Worm (Caenorhabditis elegans): ENCODE measurements around the gene K07B1.4.
A peak's percentile ranks its signal among the peaks of the same experiment; 100 is the strongest.

K07B1.4 gene

DNA sequence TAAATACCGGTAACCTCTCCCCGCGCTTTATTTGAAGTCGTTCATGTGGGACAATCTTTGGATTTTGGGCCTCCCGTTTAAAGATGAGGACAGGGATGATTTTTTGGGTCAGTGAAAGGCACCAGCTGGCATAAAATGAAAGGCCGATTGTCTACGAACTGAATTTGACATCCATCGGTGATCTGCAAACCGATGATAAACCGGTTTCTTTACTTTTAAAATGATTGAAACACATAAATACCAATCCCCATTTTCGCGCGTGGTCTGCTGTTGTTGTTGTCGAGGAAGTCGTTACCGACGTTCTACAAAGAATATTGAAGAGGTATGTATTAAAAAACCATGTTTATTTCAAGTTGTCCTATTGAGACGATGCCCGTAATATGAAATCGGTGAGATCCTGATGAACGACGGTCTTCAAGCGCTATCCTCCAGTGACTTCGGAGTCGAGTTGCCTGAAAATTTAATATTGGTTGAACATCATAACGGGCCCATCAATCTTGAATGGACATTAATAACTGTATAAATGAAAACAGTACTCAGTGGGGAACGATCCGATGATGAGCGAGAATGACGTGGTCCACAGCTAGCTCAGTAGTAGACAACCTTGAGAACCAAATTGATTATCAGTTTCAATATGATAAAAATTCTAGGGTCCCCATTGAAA lies 14.3 kb downstream of the K07B1.4 start (continued):
- TF ChIP-seq unc-62 (GFP tag; optimal IDR thresholded peaks at IDR 0.05 in 1 of 2) (peak in 1 of 2 experiments; percentile 91), unc-62 (tag; optimal IDR thresholded peaks at IDR 0.05) (no peak), aha-1 (tag) (peak; percentile 96), Y48G9A.11 (GFP tag; IDR thresholded peaks at IDR 0.05) (peak; percentile 75), ctbp-1 (GFP tag; IDR thresholded peaks at IDR 0.05) (peak; percentile 64), Y75B8A.6 (GFP tag; IDR thresholded peaks at IDR 0.05) (no peak), ceh-62 (tag; optimal IDR thresholded peaks at IDR 0.05) (no peak), egl-27 (tag; optimal IDR thresholded peaks at IDR 0.05) (no peak)

DNA sequence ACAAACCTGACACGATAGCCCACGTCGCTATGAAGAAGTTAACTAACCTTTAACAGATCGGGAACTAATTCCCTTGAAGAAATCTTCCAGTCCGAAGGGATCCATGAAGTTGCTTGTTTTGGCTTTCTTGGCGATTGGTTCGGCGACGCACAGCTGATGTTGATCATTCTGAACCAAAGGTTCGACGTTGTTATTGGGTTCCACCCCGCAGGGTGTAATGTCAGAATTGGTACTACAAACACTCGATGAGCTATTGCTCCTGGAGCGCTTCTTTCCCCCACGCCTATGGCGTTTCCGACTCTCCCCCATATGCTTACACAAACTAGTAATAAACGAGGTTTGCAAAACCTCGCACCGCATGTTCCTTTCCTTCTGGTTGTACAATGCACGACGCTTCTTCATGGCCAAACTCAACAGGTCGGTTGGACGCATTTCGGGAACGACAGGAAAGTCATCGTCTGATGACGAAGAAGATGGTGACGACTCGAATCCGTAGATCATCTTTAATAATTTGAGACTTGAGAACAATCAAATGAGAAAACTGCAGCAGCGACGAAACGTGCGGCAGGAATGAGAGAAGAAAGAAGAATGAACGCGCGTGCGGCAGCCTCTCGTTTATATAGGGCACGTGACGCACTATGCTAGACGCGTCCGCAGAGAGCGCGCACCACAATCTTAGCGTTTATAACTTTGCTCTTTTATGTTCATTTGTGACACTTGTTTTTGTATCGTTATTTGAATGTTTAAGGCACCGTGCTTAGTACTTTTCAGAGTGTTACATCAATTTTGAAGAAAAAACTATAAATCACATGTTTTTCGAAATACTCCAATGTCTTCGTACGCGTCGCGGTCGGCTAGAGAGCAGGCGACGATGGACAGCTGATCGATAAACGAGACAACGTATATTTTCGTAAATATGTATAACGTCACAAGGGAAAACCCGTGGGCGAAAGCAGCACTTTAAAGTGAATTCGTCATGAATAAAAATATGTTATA lies 15.2 kb downstream of the K07B1.4 start, which contains the start of gene tos-1:
tos-1 (minus strand) TSS at position 575 of the 996 bp plus-strand sequence.
- TF ChIP-seq duxl-1 (tag; optimal IDR thresholded peaks at IDR 0.05; ENCODE audit: poor library complexity) (peak; percentile 68), jun-1 (tag; optimal IDR thresholded peaks at IDR 0.05) (peak; percentile 94), T20F7.1 (GFP tag; optimal IDR thresholded peaks at IDR 0.05) (peak; percentile 97), dmd-8 (GFP tag; IDR thresholded peaks at IDR 0.05) (no peak), lir-3 (tag; optimal IDR thresholded peaks at IDR 0.05) (peak; percentile 51), spr-1 (tag; optimal IDR thresholded peaks at IDR 0.05) (peak; percentile 90), aly-2 (tag; optimal IDR thresholded peaks at IDR 0.05) (peak; percentile 49), ztf-11 (tag; optimal IDR thresholded peaks at IDR 0.05) (no peak), ceh-32 (tag; optimal IDR thresholded peaks at IDR 0.05; ENCODE audit: poor library complexity) (no peak), unc-39 (tag; optimal IDR thresholded peaks at IDR 0.05) (peak; percentile 63), R02D3.7 (tag; optimal IDR thresholded peaks at IDR 0.05) (no peak), sdz-12 (GFP tag; optimal IDR thresholded peaks at IDR 0.05) (peak; percentile 51), madf-9 (GFP tag; conservative IDR thresholded peaks at IDR 0.05) (peak; percentile 98), snpc-4 (tag; optimal IDR thresholded peaks at IDR 0.05) (peak; percentile 33), zag-1 (tag; optimal IDR thresholded peaks at IDR 0.05) (peak; percentile 82), unc-130 (GFP tag; optimal IDR thresholded peaks at IDR 0.05) (peak; percentile 58), ZK337.2 (GFP tag; IDR thresholded peaks at IDR 0.05) (no peak), rbr-2 (tag; optimal IDR thresholded peaks at IDR 0.05) (peak; percentile 98), nhr-48 (tag; optimal IDR thresholded peaks at IDR 0.05) (peak; percentile 97), nhr-25 (tag; optimal IDR thresholded peaks at IDR 0.05; ENCODE audit: borderline replicate concordance, insufficient read depth) (peak; percentile 96), nhr-237 (tag; optimal IDR thresholded peaks at IDR 0.05) (peak; percentile 71), attf-4 (tag; optimal IDR thresholded peaks at IDR 0.05) (no peak), fos-1 (tag; optimal IDR thresholded peaks at IDR 0.05) (no peak), lin-38 (GFP tag; IDR thresholded peaks at IDR 0.05) (peak; percentile 84), nhr-111 (GFP tag; optimal IDR thresholded peaks at IDR 0.05) (no peak), dve-1 (tag; optimal IDR thresholded peaks at IDR 0.05; ENCODE audit: insufficient read depth) (peak; percentile 95), hlh-11 (tag; optimal IDR thresholded peaks at IDR 0.05) (peak; percentile 100), php-3 (GFP tag; IDR thresholded peaks at IDR 0.05) (peak; percentile 94), nhr-10 (tag; optimal IDR thresholded peaks at IDR 0.05) (peak; percentile 94), F44E2.7 (GFP tag; IDR thresholded peaks at IDR 0.05) (no peak), lin-15B (tag; optimal IDR thresholded peaks at IDR 0.05) (peak; percentile 58), nhr-11 (tag; optimal IDR thresholded peaks at IDR 0.05) (peak; percentile 99), saeg-2 (GFP tag; IDR thresholded peaks at IDR 0.05) (peak; percentile 95), vab-7 (GFP tag; IDR thresholded peaks at IDR 0.05) (peak; percentile 90), zip-11 (GFP tag; IDR thresholded peaks at IDR 0.05) (no peak), lsy-2 (tag; optimal IDR thresholded peaks at IDR 0.05) (peak; percentile 91 to 93), ctbp-1 (GFP tag; IDR thresholded peaks at IDR 0.05) (peak; percentile 97), F10B5.3 (tag; optimal IDR thresholded peaks at IDR 0.05) (peak; percentile 53), T26A8.4 (GFP tag; IDR thresholded peaks at IDR 0.05) (peak; percentile 96), aha-1 (tag) (peak; percentile 100), ama-1 (optimal IDR thresholded peaks at IDR 0.05) (peak; percentile 100)
